Worm (Caenorhabditis elegans) whole organism, L4 larva: Measurements from ENCODE around the gene efl-2.
A peak's percentile ranks its signal among the peaks of the same experiment; 100 is the strongest.

ENCODE experiments used
- D1046.2 ChIP-seq: fragments of 200-800 bp; sonication (Bioruptor generic); IDR thresholded peaks from 2 replicates; pipeline ENCODE4 v1.3.6; 2022; ENCODE audit warnings: missing genetic modification characterization, missing compliant biosample characterization
- F44E2.7 ChIP-seq: fragments of 200-800 bp; sonication (Bioruptor generic); IDR thresholded peaks from 2 replicates; pipeline ENCODE4 v2.1.2; 2022; ENCODE audit warnings: missing genetic modification characterization, missing compliant biosample characterization
- R02D3.7 ChIP-seq: fragments of 150-350 bp; sonication (generic microtip); optimal IDR thresholded peaks from 3 replicates; lab custom pipeline; 2014; ENCODE audit warnings: missing biosample characterization, missing genetic modification characterization
- T20F7.1 ChIP-seq: fragments of 200-800 bp; sonication (Bioruptor generic); optimal IDR thresholded peaks from 2 replicates; lab custom pipeline; 2018; ENCODE audit warnings: mild to moderate bottlenecking, missing genetic modification characterization, missing compliant biosample characterization
- T26A8.4 ChIP-seq: fragments of 200-800 bp; sonication (Bioruptor generic); IDR thresholded peaks from 2 replicates; pipeline ENCODE4 v1.3.6; 2022; ENCODE audit warnings: missing genetic modification characterization, missing compliant biosample characterization
- Y5F2A.4 ChIP-seq: fragments of 200-800 bp; sonication (Bioruptor generic); optimal IDR thresholded peaks from 2 replicates; lab custom pipeline; 2018; ENCODE audit warnings: mild to moderate bottlenecking, missing genetic modification characterization, missing compliant biosample characterization
- ZK546.5 ChIP-seq, 2 experiments: sonication (generic microtip); optimal IDR thresholded peaks; 2 replicates each; lab custom pipeline; 2017; ENCODE audit warnings: missing biosample characterization in 2 of 2, missing genetic modification characterization in 2 of 2
- aly-2 ChIP-seq: sonication (generic microtip); optimal IDR thresholded peaks from 2 replicates; lab custom pipeline; 2018; ENCODE audit warnings: missing biosample characterization, missing genetic modification characterization
- ama-1 ChIP-seq: fragments of 150-350 bp; optimal IDR thresholded peaks from 2 replicates; lab custom pipeline; 2014; ENCODE audit warnings: inconsistent platforms, mixed read lengths
- ceh-28 ChIP-seq: fragments of 150-350 bp; optimal IDR thresholded peaks from 2 replicates; lab custom pipeline; 2014; ENCODE audit warnings: missing biosample characterization, missing genetic modification reagents, missing genetic modification characterization
- ceh-82 ChIP-seq: sonication (generic microtip); optimal IDR thresholded peaks from 2 replicates; lab custom pipeline; 2017; ENCODE audit warnings: missing biosample characterization, missing genetic modification characterization
- ctbp-1 ChIP-seq: fragments of 200-800 bp; sonication (Bioruptor generic); IDR thresholded peaks from 2 replicates; pipeline ENCODE4 v1.3.6; 2022; ENCODE audit warnings: missing genetic modification reagents, missing genetic modification characterization, missing compliant biosample characterization
- daf-8 ChIP-seq: fragments of 200-800 bp; sonication (Bioruptor generic); IDR thresholded peaks from 2 replicates; pipeline ENCODE4 v1.3.6; 2022; ENCODE audit warnings: missing genetic modification characterization, missing compliant biosample characterization
- dmd-6 ChIP-seq: fragments of 200-800 bp; sonication (Bioruptor generic); IDR thresholded peaks from 2 replicates; pipeline ENCODE4 v1.3.6; 2022; ENCODE audit warnings: missing genetic modification reagents, missing genetic modification characterization, missing compliant biosample characterization
- dpl-1 ChIP-seq: fragments of 150-350 bp; optimal IDR thresholded peaks from 2 replicates; lab custom pipeline; 2014; ENCODE audit warnings: missing biosample characterization, missing genetic modification reagents, missing genetic modification characterization
- egl-27 ChIP-seq: sonication (generic microtip); optimal IDR thresholded peaks from 3 replicates; lab custom pipeline; 2017; ENCODE audit warnings: missing biosample characterization, missing genetic modification reagents, missing genetic modification characterization
- egl-43 ChIP-seq: fragments of 200-800 bp; sonication (Bioruptor generic); IDR thresholded peaks from 2 replicates; pipeline ENCODE4 v1.3.6; 2022; ENCODE audit warnings: missing genetic modification reagents, missing genetic modification characterization, missing compliant biosample characterization
- fkh-10 ChIP-seq: fragments of 150-350 bp; optimal IDR thresholded peaks from 2 replicates; lab custom pipeline; 2014; ENCODE audit warnings: missing biosample characterization, missing genetic modification reagents, missing genetic modification characterization
- fos-1 ChIP-seq: fragments of 150-350 bp; optimal IDR thresholded peaks from 2 replicates; lab custom pipeline; 2014; ENCODE audit warnings: missing biosample characterization, missing genetic modification characterization
- gei-8 ChIP-seq: fragments of 200-800 bp; sonication (Bioruptor generic); optimal IDR thresholded peaks from 2 replicates; lab custom pipeline; 2018; ENCODE audit warnings: mild to moderate bottlenecking, missing genetic modification characterization, missing compliant biosample characterization
- hlh-11 ChIP-seq: fragments of 200-800 bp; sonication (Bioruptor generic); optimal IDR thresholded peaks from 2 replicates; lab custom pipeline; 2018; ENCODE audit warnings: mild to moderate bottlenecking, missing genetic modification characterization, missing compliant biosample characterization
- hlh-30 ChIP-seq: sonication (generic microtip); optimal IDR thresholded peaks from 2 replicates; lab custom pipeline; 2017; ENCODE audit warnings: antibody characterized with exemption, mild to moderate bottlenecking, missing genetic modification characterization, missing compliant biosample characterization; ENCODE audit not compliant: insufficient read depth
- lin-13 ChIP-seq: fragments of 150-350 bp; optimal IDR thresholded peaks from 2 replicates; lab custom pipeline; 2014; ENCODE audit warnings: missing biosample characterization, missing genetic modification reagents, missing genetic modification characterization
- lin-15B ChIP-seq: fragments of 150-350 bp; sonication (generic microtip); optimal IDR thresholded peaks from 3 replicates; lab custom pipeline; 2014; ENCODE audit warnings: missing biosample characterization, missing genetic modification characterization
- lin-39 ChIP-seq: fragments of 150-350 bp; optimal IDR thresholded peaks from 2 replicates; lab custom pipeline; 2014; ENCODE audit warnings: missing biosample characterization, missing genetic modification reagents, missing genetic modification characterization
- lir-3 ChIP-seq: sonication (generic microtip); optimal IDR thresholded peaks from 2 replicates; lab custom pipeline; 2016; ENCODE audit warnings: mild to moderate bottlenecking, missing genetic modification characterization, missing compliant biosample characterization
- lsy-2 ChIP-seq, 2 experiments: fragments of 150-350 bp in 1 of 2; sonication (generic microtip) in 1 of 2; optimal IDR thresholded peaks; 2 replicates each; lab custom pipeline; 2014 to 2017; ENCODE audit warnings: missing biosample characterization in 2 of 2, missing genetic modification characterization in 2 of 2
- madf-5 ChIP-seq, 2 experiments: fragments of 200-800 bp; sonication (Bioruptor generic); IDR thresholded peaks; 2 replicates each; pipeline ENCODE4 v1.3.6; 2022; ENCODE audit warnings: missing compliant biosample characterization in 2 of 2, missing genetic modification characterization in 2 of 2
- madf-9 ChIP-seq: fragments of 200-800 bp; sonication (Bioruptor generic); conservative IDR thresholded peaks from 2 replicates; pipeline ENCODE4 v1.3.6; 2022; ENCODE audit warnings: missing genetic modification reagents, missing genetic modification characterization, missing compliant biosample characterization
- mxl-3 ChIP-seq: fragments of 200-800 bp; sonication (Bioruptor generic); optimal IDR thresholded peaks from 2 replicates; lab custom pipeline; 2018; ENCODE audit warnings: mild to moderate bottlenecking, missing genetic modification characterization, missing compliant biosample characterization
- nhr-10 ChIP-seq: fragments of 150-350 bp; optimal IDR thresholded peaks from 2 replicates; lab custom pipeline; 2014; ENCODE audit warnings: missing biosample characterization, missing genetic modification characterization
- nhr-11 ChIP-seq: fragments of 150-350 bp; optimal IDR thresholded peaks from 2 replicates; lab custom pipeline; 2014; ENCODE audit warnings: missing biosample characterization, missing genetic modification characterization
- nhr-41 ChIP-seq: fragments of 200-800 bp; sonication (Bioruptor generic); IDR thresholded peaks from 2 replicates; pipeline ENCODE4 v1.3.6; 2022; ENCODE audit warnings: missing genetic modification reagents, missing genetic modification characterization, missing compliant biosample characterization
- nhr-48 ChIP-seq: sonication (generic microtip); optimal IDR thresholded peaks from 2 replicates; lab custom pipeline; 2016; ENCODE audit warnings: mild to moderate bottlenecking, missing genetic modification characterization, missing compliant biosample characterization
- nhr-6 ChIP-seq: fragments of 150-350 bp; optimal IDR thresholded peaks from 2 replicates; lab custom pipeline; 2014; ENCODE audit warnings: missing biosample characterization, missing genetic modification characterization
- nhr-76 ChIP-seq: fragments of 150-350 bp; optimal IDR thresholded peaks from 2 replicates; lab custom pipeline; 2014; ENCODE audit warnings: missing biosample characterization, missing genetic modification characterization
- php-3 ChIP-seq: fragments of 200-800 bp; sonication (Bioruptor generic); IDR thresholded peaks from 2 replicates; pipeline ENCODE4 v1.3.6; 2022; ENCODE audit warnings: missing genetic modification reagents, missing genetic modification characterization, missing compliant biosample characterization
- rbr-2 ChIP-seq: sonication (generic microtip); optimal IDR thresholded peaks from 2 replicates; lab custom pipeline; 2016; ENCODE audit warnings: missing genotype, missing genetic modification characterization, missing compliant biosample characterization
- saeg-2 ChIP-seq: fragments of 200-800 bp; sonication (Bioruptor generic); IDR thresholded peaks from 2 replicates; pipeline ENCODE4 v1.3.6; 2022; ENCODE audit warnings: missing genetic modification reagents, missing genetic modification characterization, missing compliant biosample characterization
- set-16 ChIP-seq: fragments of 200-800 bp; sonication (Bioruptor generic); IDR thresholded peaks from 2 replicates; pipeline ENCODE4 v1.3.6; 2022; ENCODE audit warnings: missing genetic modification reagents, missing genetic modification characterization, missing compliant biosample characterization
- snpc-1.2 ChIP-seq: fragments of 200-800 bp; sonication (Bioruptor generic); IDR thresholded peaks from 2 replicates; pipeline ENCODE4 v1.3.6; 2022; ENCODE audit warnings: missing genetic modification reagents, missing genetic modification characterization, missing compliant biosample characterization
- snpc-4 ChIP-seq: fragments of 150-350 bp; optimal IDR thresholded peaks from 2 replicates; lab custom pipeline; 2014; ENCODE audit warnings: missing biosample characterization, missing genetic modification characterization
- spr-1 ChIP-seq: sonication (generic microtip); optimal IDR thresholded peaks from 2 replicates; lab custom pipeline; 2016; ENCODE audit warnings: mild to moderate bottlenecking, missing genetic modification characterization, missing compliant biosample characterization
- spr-3 ChIP-seq: fragments of 200-800 bp; sonication (Bioruptor generic); optimal IDR thresholded peaks from 2 replicates; lab custom pipeline; 2018; ENCODE audit warnings: mild to moderate bottlenecking, missing genetic modification characterization, missing compliant biosample characterization
- zag-1 ChIP-seq: fragments of 150-350 bp; optimal IDR thresholded peaks from 2 replicates; lab custom pipeline; 2014; ENCODE audit warnings: missing biosample characterization, missing genetic modification characterization
- zfp-2 ChIP-seq: sonication (generic microtip); optimal IDR thresholded peaks from 2 replicates; lab custom pipeline; 2016; ENCODE audit warnings: mild to moderate bottlenecking, missing genetic modification characterization, missing compliant biosample characterization
- zfp-3 ChIP-seq: fragments of 200-800 bp; sonication (Bioruptor generic); conservative IDR thresholded peaks from 2 replicates; pipeline ENCODE4 v1.3.6; 2022; ENCODE audit warnings: missing genetic modification reagents, missing genetic modification characterization, missing compliant biosample characterization
- zip-2 ChIP-seq: fragments of 150-350 bp; optimal IDR thresholded peaks from 2 replicates; lab custom pipeline; 2014; ENCODE audit warnings: missing biosample characterization, missing genetic modification characterization
- ztf-11 ChIP-seq: fragments of 150-350 bp; optimal IDR thresholded peaks from 2 replicates; lab custom pipeline; 2014; ENCODE audit warnings: missing biosample characterization, missing genetic modification characterization

efl-2 gene

ce11 chrII:13456622-13457021 lies 50.7 kb downstream of the efl-2 start (continued):
- TF ChIP-seq ctbp-1 (GFP tag; lab: Robert Waterston, UW) (no peak), hlh-30 (tag; lab: Kevin White, UChicago) (no peak), T26A8.4 (no peak), ceh-82 (tag; lab: Kevin White, UChicago) (no peak), snpc-1.2 (GFP tag; lab: Robert Waterston, UW) (no peak), lin-39 (tag; lab: Kevin White, UChicago) (no peak), madf-5 (GFP tag; IDR thresholded peaks at IDR 0.05; lab: Robert Waterston, UW) (no peak), lin-15B (tag; lab: Kevin White, UChicago) (no peak), php-3 (no peak), dmd-6 (GFP tag; lab: Robert Waterston, UW) (peak; percentile 41; the same call in 1 of the 2 replicates), zip-2 (tag; lab: Kevin White, UChicago) (no peak), R02D3.7 (tag; lab: Kevin White, UChicago) (no peak), lin-13 (peak; percentile 42), ceh-28 (tag; lab: Kevin White, UChicago) (no peak), egl-43 (GFP tag; lab: Robert Waterston, UW) (no peak), dpl-1 (GFP tag; lab: Kevin White, UChicago) (no peak), lir-3 (tag; lab: Kevin White, UChicago) (no peak), mxl-3 (GFP tag; lab: Kevin White, UChicago) (peak; percentile 38), lsy-2 (tag; optimal IDR thresholded peaks at IDR 0.05; lab: Kevin White, UChicago) (no peak), Y5F2A.4 (GFP tag; lab: Kevin White, UChicago) (no peak), madf-9 (GFP tag; lab: Robert Waterston, UW) (no peak), aly-2 (tag; lab: Kevin White, UChicago) (no peak), set-16 (GFP tag; lab: Robert Waterston, UW) (peak; percentile 66), nhr-10 (tag; lab: Kevin White, UChicago) (no peak), T20F7.1 (GFP tag; lab: Kevin White, UChicago) (no peak), spr-1 (tag; lab: Kevin White, UChicago) (no peak), fos-1 (tag; lab: Kevin White, UChicago) (no peak), nhr-48 (tag; lab: Kevin White, UChicago) (no peak), nhr-41 (GFP tag; lab: Robert Waterston, UW) (no peak), saeg-2 (GFP tag; lab: Robert Waterston, UW) (no peak), nhr-6 (no peak), snpc-4 (no peak)

DNA sequence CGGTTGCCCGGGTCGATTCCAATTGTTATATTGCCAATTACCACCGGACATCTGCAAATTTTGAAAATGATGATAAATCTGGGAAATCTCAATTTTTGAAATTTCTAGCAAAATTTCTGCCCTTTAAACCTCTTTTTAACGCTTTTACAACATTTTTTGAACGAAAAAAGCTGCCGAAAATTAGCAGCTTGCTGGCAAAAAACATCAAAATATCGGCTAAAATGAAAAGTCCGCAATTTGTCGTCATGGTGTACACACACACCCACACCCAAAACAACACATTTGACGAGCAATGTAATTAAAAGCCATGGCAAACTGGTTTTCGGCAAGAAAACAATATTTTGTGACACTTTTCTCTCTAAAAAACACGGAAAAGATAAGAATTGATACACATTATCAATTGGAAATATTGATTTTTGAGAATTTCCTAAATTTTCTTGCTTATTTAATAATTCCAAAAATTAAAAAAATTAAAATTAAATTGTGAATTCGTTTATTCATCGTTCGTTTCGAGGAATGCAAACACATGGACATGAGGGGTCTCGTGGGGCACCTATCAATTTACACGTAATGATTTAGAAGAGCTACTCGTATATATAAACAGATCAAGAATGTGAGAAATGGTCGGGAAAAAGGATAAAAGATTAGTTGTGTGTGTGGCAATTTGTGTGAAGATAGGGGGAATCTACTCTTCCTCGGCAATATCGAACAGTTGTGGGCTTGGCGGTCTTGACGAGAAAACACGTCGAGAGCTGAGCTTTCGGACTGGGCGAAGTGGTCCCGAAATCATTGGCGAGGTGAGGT lies 54.9 kb downstream of the efl-2 start, which contains the start of gene pqn-27:
TSS of gene pqn-27 (minus strand) at position 51 of the 804 bp plus-strand sequence.
- TF ChIP-seq F44E2.7 (GFP tag; lab: Robert Waterston, UW) (no peak), rbr-2 (tag; lab: Kevin White, UChicago) (peak; percentile 57), ZK546.5 (tag; optimal IDR thresholded peaks at IDR 0.05; lab: Kevin White, UChicago) (no peak), zfp-2 (tag; lab: Kevin White, UChicago) (no peak), madf-5 (GFP tag; IDR thresholded peaks at IDR 0.05; lab: Robert Waterston, UW) (no peak), nhr-76 (tag; lab: Kevin White, UChicago) (no peak), mxl-3 (GFP tag; lab: Kevin White, UChicago) (peak; percentile 72), fos-1 (tag; lab: Kevin White, UChicago) (no peak), spr-3 (peak; percentile 15), aly-2 (tag; lab: Kevin White, UChicago) (no peak), ctbp-1 (GFP tag; lab: Robert Waterston, UW) (no peak; the same call in none of the 2 replicates), Y5F2A.4 (GFP tag; lab: Kevin White, UChicago) (no peak), madf-9 (GFP tag; lab: Robert Waterston, UW) (no peak), ztf-11 (no peak), R02D3.7 (tag; lab: Kevin White, UChicago) (no peak), zag-1 (tag; lab: Kevin White, UChicago) (no peak), egl-27 (tag; lab: Kevin White, UChicago) (no peak), daf-8 (GFP tag; lab: Robert Waterston, UW) (no peak), dpl-1 (GFP tag; lab: Kevin White, UChicago) (peak; percentile 49), zfp-3 (GFP tag; lab: Robert Waterston, UW) (peak; percentile 87), nhr-11 (tag; lab: Kevin White, UChicago) (peak; percentile 41), gei-8 (GFP tag; lab: Kevin White, UChicago) (peak; percentile 47), nhr-6 (peak; percentile 73), hlh-11 (tag; lab: Kevin White, UChicago) (peak; percentile 87), spr-1 (tag; lab: Kevin White, UChicago) (peak; percentile 51), fkh-10 (GFP tag; lab: Kevin White, UChicago) (no peak), ama-1 (lab: Kevin White, UChicago) (peak; percentile 97), D1046.2 (GFP tag; lab: Robert Waterston, UW) (no peak)
